Worm (Caenorhabditis elegans) whole organism, L2 larva: ENCODE results near the gene K11H12.11.

Experiments
- C34F6.9 ChIP-seq: fragments of 150-350 bp; optimal IDR thresholded peaks from 2 replicates; lab custom pipeline; 2014; ENCODE audit warnings: missing biosample characterization, missing genetic modification characterization
- R02D3.7 ChIP-seq: fragments of 150-350 bp; optimal IDR thresholded peaks from 2 replicates; lab custom pipeline; 2014; ENCODE audit warnings: missing biosample characterization, missing genetic modification characterization
- crh-2 ChIP-seq: sonication (generic microtip); optimal IDR thresholded peaks from 2 replicates; lab custom pipeline; 2017; ENCODE audit warnings: missing biosample characterization, missing genetic modification characterization
- lin-39 ChIP-seq: fragments of 150-350 bp; optimal IDR thresholded peaks from 2 replicates; lab custom pipeline; 2014; ENCODE audit warnings: missing biosample characterization, missing genetic modification reagents, missing genetic modification characterization
- mdl-1 ChIP-seq, 2 experiments: fragments of 150-350 bp in 1 of 2; sonication (generic microtip) in 1 of 2; optimal IDR thresholded peaks; 2 replicates each; lab custom pipeline; 2017; ENCODE audit warnings: missing biosample characterization in 2 of 2, missing genetic modification characterization in 2 of 2
- nhr-23 ChIP-seq: fragments of 150-350 bp; optimal IDR thresholded peaks from 2 replicates; lab custom pipeline; 2014; ENCODE audit warnings: missing biosample characterization, missing genetic modification reagents, missing genetic modification characterization
- zag-1 ChIP-seq: fragments of 150-350 bp; optimal IDR thresholded peaks from 2 replicates; lab custom pipeline; 2014; ENCODE audit warnings: missing biosample characterization, missing genetic modification characterization
- ztf-4 ChIP-seq: fragments of 150-350 bp; optimal IDR thresholded peaks from 2 replicates; lab custom pipeline; 2014; ENCODE audit warnings: missing biosample characterization, missing genetic modification characterization

The K11H12.11 gene

DNA sequence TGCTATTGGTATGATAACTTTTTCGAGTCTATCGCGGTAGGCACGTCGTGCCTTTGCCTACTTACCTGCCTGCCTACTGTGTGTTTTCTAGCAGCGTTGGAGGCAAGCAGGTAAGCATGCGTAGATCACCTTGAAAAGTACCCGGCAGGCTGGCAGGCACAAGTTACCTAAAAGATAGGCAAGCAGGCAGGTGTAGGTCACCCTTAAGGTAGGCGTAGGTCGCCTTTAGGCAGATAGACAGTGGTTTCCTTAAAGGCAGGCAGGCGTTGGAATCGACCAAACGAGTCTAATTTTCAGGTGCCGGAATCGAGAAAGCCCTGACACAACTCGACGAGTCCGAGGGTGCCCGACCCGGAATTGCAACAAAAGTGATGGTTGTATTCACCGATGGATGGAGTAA lies 50.6 kb downstream of the K11H12.11 start:
- no peak for TF ChIP-seq lin-39 (tag; lab: Kevin White, UChicago)
- TF ChIP-seq mdl-1 (tag; optimal IDR thresholded peaks at IDR 0.05; lab: Kevin White, UChicago): no peak
- no peak for TF ChIP-seq ztf-4 (tag; lab: Kevin White, UChicago)
- no peak for TF ChIP-seq nhr-23 (tag; lab: Kevin White, UChicago)
- TF ChIP-seq R02D3.7: no peak
- TF ChIP-seq zag-1 (tag; lab: Kevin White, UChicago): no peak
- no peak for TF ChIP-seq C34F6.9 (tag; lab: Kevin White, UChicago)
- TF ChIP-seq crh-2 (tag; lab: Kevin White, UChicago): no peak
